Worm (Caenorhabditis elegans): ENCODE measurements around the gene nlt-1.
"Not testable (repeated sequence)": the region's sequence is repeated elsewhere in the genome, so short reads cannot be mapped to it uniquely, and the experiment has no call there.

DNA sequence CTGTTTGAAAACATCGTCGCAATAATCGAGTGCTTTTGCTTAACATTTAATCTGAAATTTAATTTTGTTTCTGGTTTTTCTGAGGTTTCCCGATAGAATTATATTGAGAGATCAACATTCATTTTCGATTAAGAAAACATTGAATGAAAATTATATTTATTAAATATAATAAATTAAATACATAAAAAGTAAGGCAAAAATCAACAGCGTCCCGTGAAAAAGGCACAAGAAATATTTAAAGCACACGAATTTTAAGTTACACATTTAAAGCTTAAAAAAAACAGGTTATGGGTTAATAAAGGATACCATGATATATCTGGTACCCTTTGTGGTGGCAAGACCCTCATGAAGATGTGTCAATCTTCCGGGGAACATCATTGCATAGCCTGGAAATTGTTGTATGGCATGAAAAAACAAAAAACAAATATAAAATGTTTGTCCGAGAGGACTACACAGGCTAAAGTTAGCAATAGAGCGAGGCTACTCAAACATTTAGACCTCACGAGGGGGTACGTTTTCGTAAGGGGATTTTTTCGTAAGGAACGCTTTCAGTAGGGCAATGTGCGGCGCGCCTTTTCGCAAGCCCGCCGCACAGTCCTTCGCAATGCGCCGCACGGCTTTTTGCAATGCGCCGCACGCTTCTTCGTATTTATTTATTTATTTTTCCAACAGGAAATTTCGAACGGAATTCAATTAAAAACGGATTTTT lies 32.4 kb upstream of the nlt-1 start, which contains the start of gene mtcu-2:
- TF ChIP-seq W03F9.2 (tag; optimal IDR thresholded peaks at IDR 0.05) = peak; percentile 40
- not testable (repeated sequence) for TF ChIP-seq him-1 (tag; optimal IDR thresholded peaks at IDR 0.05)

All from whole organism, L4/young adult.